Fruit fly (Drosophila melanogaster) whole organism, embryonic: ENCODE data around the gene Iris.
A peak's percentile ranks its signal among the peaks of the same experiment; 100 is the strongest.

Source experiments
- BtbVII ChIP-seq: fragments of 200-800 bp; sonication (Bioruptor generic); optimal IDR thresholded peaks from 3 replicates; lab custom pipeline; 2017; ENCODE audit warnings: missing biosample characterization, mild to moderate bottlenecking, missing genetic modification characterization
- Bteb2 ChIP-seq: fragments of 200-800 bp; sonication (Bioruptor generic); optimal IDR thresholded peaks from 2 replicates; lab custom pipeline; 2016; ENCODE audit warnings: missing biosample characterization, missing genetic modification characterization
- CG11085 ChIP-seq: fragments of 200-800 bp; sonication (Bioruptor generic); IDR thresholded peaks from 2 replicates; pipeline ENCODE4 v1.3.6; 2022; ENCODE audit warnings: missing biosample characterization, missing genetic modification characterization
- CG12219 ChIP-seq: fragments of 200-800 bp; sonication (Bioruptor generic); optimal IDR thresholded peaks from 3 replicates; lab custom pipeline; 2018; ENCODE audit warnings: missing biosample characterization, mild to moderate bottlenecking, missing genetic modification characterization
- CG12659 ChIP-seq: fragments of 200-800 bp; sonication (Bioruptor generic); optimal IDR thresholded peaks from 3 replicates; lab custom pipeline; 2017; ENCODE audit warnings: mild to moderate bottlenecking, missing biosample characterization, missing genetic modification reagents, missing genetic modification characterization
- CG13624 ChIP-seq: fragments of 200-800 bp; sonication (Bioruptor generic); optimal IDR thresholded peaks from 2 replicates; lab custom pipeline; 2016; ENCODE audit warnings: missing biosample characterization, missing genetic modification characterization
- CG14667 ChIP-seq: fragments of 200-800 bp; sonication (Bioruptor generic); IDR thresholded peaks from 2 replicates; pipeline ENCODE4 v1.3.6; 2022; ENCODE audit warnings: missing biosample characterization, missing genetic modification characterization
- CG14710 ChIP-seq: fragments of 200-800 bp; sonication (Bioruptor generic); optimal IDR thresholded peaks from 3 replicates; lab custom pipeline; 2019; ENCODE audit warnings: missing biosample characterization, mild to moderate bottlenecking, missing genetic modification characterization, moderate library complexity
- CG15696 ChIP-seq: fragments of 200-800 bp; sonication (Bioruptor generic); optimal IDR thresholded peaks from 2 replicates; lab custom pipeline; 2019; ENCODE audit warnings: missing biosample characterization, mild to moderate bottlenecking, missing genetic modification characterization, moderate library complexity
- CG17612 ChIP-seq: fragments of 200-800 bp; sonication (Bioruptor generic); IDR thresholded peaks from 2 replicates; pipeline ENCODE4 v1.3.6; 2022; ENCODE audit warnings: missing biosample characterization, missing genetic modification characterization
- CG18476 ChIP-seq: fragments of 200-800 bp; sonication (Bioruptor generic); optimal IDR thresholded peaks from 2 replicates; lab custom pipeline; 2016; ENCODE audit warnings: missing biosample characterization, mild to moderate bottlenecking, missing genetic modification characterization
- CG2202 ChIP-seq: fragments of 200-800 bp; sonication (Bioruptor generic); optimal IDR thresholded peaks from 2 replicates; lab custom pipeline; 2018; ENCODE audit warnings: missing biosample characterization, mild to moderate bottlenecking, missing genetic modification characterization
- CG4404 ChIP-seq: fragments of 200-800 bp; sonication (Bioruptor generic); IDR thresholded peaks from 2 replicates; pipeline ENCODE4 v1.3.6; 2022; ENCODE audit warnings: missing biosample characterization, missing genetic modification characterization
- CG5953 ChIP-seq: fragments of 200-800 bp; sonication (Bioruptor generic); IDR thresholded peaks from 2 replicates; pipeline ENCODE4 v1.3.6; 2022; ENCODE audit warnings: missing biosample characterization, missing genetic modification characterization
- CG6765 ChIP-seq: fragments of 200-800 bp; sonication (Bioruptor generic); optimal IDR thresholded peaks from 3 replicates; lab custom pipeline; 2017; ENCODE audit warnings: missing biosample characterization, mild to moderate bottlenecking, missing genetic modification characterization
- CG6813 ChIP-seq: fragments of 200-800 bp; sonication (Bioruptor generic); optimal IDR thresholded peaks from 2 replicates; lab custom pipeline; 2017; ENCODE audit warnings: missing biosample characterization, missing genetic modification characterization, mild to moderate bottlenecking, moderate library complexity, missing genetic modification reagents
- CG7556 ChIP-seq: fragments of 200-800 bp; sonication (Bioruptor generic); optimal IDR thresholded peaks from 2 replicates; lab custom pipeline; 2017; ENCODE audit warnings: missing biosample characterization, mild to moderate bottlenecking, missing genetic modification characterization
- CrebB ChIP-seq: fragments of 200-800 bp; sonication (Bioruptor generic); optimal IDR thresholded peaks from 3 replicates; lab custom pipeline; 2018; ENCODE audit warnings: missing biosample characterization, mild to moderate bottlenecking, missing genetic modification characterization
- D ChIP-seq, 2 experiments: fragments of 200-800 bp in 1 of 2; fragments of >200 bp in 1 of 2; sonication (Bioruptor generic) in 1 of 2; optimal IDR thresholded peaks; 2 replicates in 1 of 2; 3 replicates in 1 of 2; lab custom pipeline; 2017; ENCODE audit warnings: mild to moderate bottlenecking in 1 of 2, missing biosample characterization in 1 of 2, missing genetic modification characterization in 1 of 2, missing genetic modification reagents in 1 of 2
- Hey ChIP-seq: fragments of 200-800 bp; sonication (Bioruptor generic); optimal IDR thresholded peaks from 3 replicates; lab custom pipeline; 2018; ENCODE audit warnings: missing biosample characterization, mild to moderate bottlenecking, missing genetic modification characterization
- Hmx ChIP-seq: fragments of 200-800 bp; sonication (Bioruptor generic); optimal IDR thresholded peaks from 2 replicates; lab custom pipeline; 2016; ENCODE audit warnings: missing biosample characterization, missing genetic modification characterization
- Jarid2 ChIP-seq: fragments of 200-800 bp; sonication (Bioruptor generic); optimal IDR thresholded peaks from 3 replicates; lab custom pipeline; 2017; ENCODE audit warnings: mild to moderate bottlenecking, missing biosample characterization, missing genetic modification reagents, missing genetic modification characterization
- MTF-1 ChIP-seq: fragments of 200-800 bp; sonication (Bioruptor generic); optimal IDR thresholded peaks from 2 replicates; lab custom pipeline; 2018; ENCODE audit warnings: missing biosample characterization, mild to moderate bottlenecking, missing genetic modification characterization, borderline replicate concordance
- NC2α ChIP-seq: fragments of 200-800 bp; sonication (Bioruptor generic); optimal IDR thresholded peaks from 2 replicates; lab custom pipeline; 2016; ENCODE audit warnings: missing biosample characterization, missing genetic modification characterization
- NC2β ChIP-seq: fragments of 200-800 bp; sonication (Bioruptor generic); optimal IDR thresholded peaks from 2 replicates; lab custom pipeline; 2016; ENCODE audit warnings: missing biosample characterization, missing genetic modification characterization
- Nf-YB ChIP-seq: fragments of 200-800 bp; sonication (Bioruptor generic); optimal IDR thresholded peaks from 3 replicates; lab custom pipeline; 2019; ENCODE audit warnings: missing biosample characterization, mild to moderate bottlenecking, missing genetic modification characterization, moderate library complexity
- PHDP ChIP-seq: fragments of 200-800 bp; sonication (Bioruptor generic); optimal IDR thresholded peaks from 3 replicates; lab custom pipeline; 2018; ENCODE audit warnings: missing biosample characterization, mild to moderate bottlenecking, missing genetic modification characterization, moderate library complexity
- TFAM ChIP-seq: fragments of 200-800 bp; sonication (Bioruptor generic); optimal IDR thresholded peaks from 2 replicates; lab custom pipeline; 2017; ENCODE audit warnings: missing biosample characterization, missing genetic modification characterization, inconsistent platforms
- bab2 ChIP-seq: fragments of 200-800 bp; sonication (Bioruptor generic); optimal IDR thresholded peaks from 2 replicates; lab custom pipeline; 2016; ENCODE audit warnings: missing biosample characterization, missing genetic modification characterization
- bbx ChIP-seq: fragments of 200-800 bp; sonication (Bioruptor generic); IDR thresholded peaks from 2 replicates; pipeline ENCODE4 v1.3.6; 2022; ENCODE audit warnings: missing biosample characterization, missing genetic modification characterization; ENCODE audit not compliant: partially characterized antibody
- bowl ChIP-seq: fragments of 200-800 bp; sonication (Bioruptor generic); IDR thresholded peaks from 2 replicates; pipeline ENCODE4 v1.3.6; 2022; ENCODE audit warnings: missing biosample characterization, missing genetic modification characterization
- cad ChIP-seq: fragments of >200 bp; optimal IDR thresholded peaks from 2 replicates; lab custom pipeline; 2017; ENCODE audit warnings: missing biosample characterization, missing genetic modification characterization
- caup ChIP-seq: fragments of 200-800 bp; sonication (Bioruptor generic); optimal IDR thresholded peaks from 3 replicates; lab custom pipeline; 2017; ENCODE audit warnings: missing biosample characterization, mild to moderate bottlenecking, missing genetic modification characterization, moderate library complexity; ENCODE audit not compliant: severe bottlenecking
- croc ChIP-seq: fragments of 200-800 bp; sonication (Bioruptor generic); conservative IDR thresholded peaks from 3 replicates; pipeline ENCODE4 v1.3.6; 2022; ENCODE audit warnings: missing biosample characterization, missing genetic modification characterization
- exex ChIP-seq: fragments of 200-800 bp; sonication (Bioruptor generic); optimal IDR thresholded peaks from 4 replicates; lab custom pipeline; 2018; ENCODE audit warnings: missing biosample characterization, mild to moderate bottlenecking, missing genetic modification characterization, moderate library complexity
- fd64A ChIP-seq: fragments of 200-800 bp; sonication (Bioruptor generic); optimal IDR thresholded peaks from 3 replicates; lab custom pipeline; 2018; ENCODE audit warnings: missing biosample characterization, mild to moderate bottlenecking, missing genetic modification characterization
- hkb ChIP-seq, 2 experiments: fragments of 200-800 bp in 1 of 2; fragments of >200 bp in 1 of 2; sonication (Bioruptor generic) in 1 of 2; IDR thresholded peaks in 1 of 2; optimal IDR thresholded peaks in 1 of 2; 2 replicates each; pipeline versions ENCODE4 v1.3.6 to Lab custom; 2017 to 2022; ENCODE audit warnings: missing biosample characterization in 1 of 2, missing genetic modification characterization in 1 of 2
- kni ChIP-seq: fragments of 200-800 bp; sonication (Bioruptor generic); optimal IDR thresholded peaks from 3 replicates; lab custom pipeline; 2017; ENCODE audit warnings: mild to moderate bottlenecking, missing biosample characterization, missing genetic modification reagents, missing genetic modification characterization
- lola ChIP-seq, 3 experiments: fragments of >200 bp in 2 of 3; fragments of 200-800 bp in 1 of 3; sonication (Bioruptor generic) in 1 of 3; optimal IDR thresholded peaks; 2 replicates each; lab custom pipeline; 2017 to 2019; ENCODE audit warnings: missing biosample characterization in 3 of 3, missing genetic modification characterization in 3 of 3, mild to moderate bottlenecking in 1 of 3, moderate library complexity in 1 of 3
- lov ChIP-seq, 2 experiments: fragments of 200-800 bp in 1 of 2; fragments of >200 bp in 1 of 2; sonication (Bioruptor generic) in 1 of 2; IDR thresholded peaks in 1 of 2; optimal IDR thresholded peaks in 1 of 2; 2 replicates in 1 of 2; 3 replicates in 1 of 2; pipeline versions ENCODE4 v1.3.6 to Lab custom; 2017 to 2022; ENCODE audit warnings: missing biosample characterization in 1 of 2, missing genetic modification characterization in 1 of 2
- ranshi ChIP-seq: fragments of 200-800 bp; sonication (Bioruptor generic); IDR thresholded peaks from 2 replicates; pipeline ENCODE4 v1.3.6; 2022; ENCODE audit warnings: missing biosample characterization, missing genetic modification characterization
- sens-2 ChIP-seq: fragments of 200-800 bp; sonication (Bioruptor generic); IDR thresholded peaks from 2 replicates; pipeline ENCODE4 v1.3.6; 2022; ENCODE audit warnings: missing biosample characterization, missing genetic modification characterization
- sqz ChIP-seq: fragments of 200-800 bp; sonication (Bioruptor generic); optimal IDR thresholded peaks from 3 replicates; lab custom pipeline; 2018; ENCODE audit warnings: missing biosample characterization, mild to moderate bottlenecking, missing genetic modification characterization
- sug ChIP-seq: fragments of 200-800 bp; optimal IDR thresholded peaks from 2 replicates; lab custom pipeline; 2019; ENCODE audit warnings: missing biosample characterization, mild to moderate bottlenecking, missing genetic modification characterization, moderate library complexity
- tin ChIP-seq: fragments of 200-800 bp; sonication (Bioruptor generic); optimal IDR thresholded peaks from 3 replicates; lab custom pipeline; 2016; ENCODE audit warnings: missing biosample characterization, missing genetic modification characterization
- trem ChIP-seq: fragments of 200-800 bp; optimal IDR thresholded peaks from 3 replicates; lab custom pipeline; 2019; ENCODE audit warnings: missing biosample characterization, mild to moderate bottlenecking, missing genetic modification characterization, moderate library complexity
- tup ChIP-seq: fragments of 200-800 bp; sonication (Bioruptor generic); optimal IDR thresholded peaks from 2 replicates; lab custom pipeline; 2016; ENCODE audit warnings: missing biosample characterization, mild to moderate bottlenecking, missing genetic modification characterization, moderate library complexity

Gene Iris

DNA sequence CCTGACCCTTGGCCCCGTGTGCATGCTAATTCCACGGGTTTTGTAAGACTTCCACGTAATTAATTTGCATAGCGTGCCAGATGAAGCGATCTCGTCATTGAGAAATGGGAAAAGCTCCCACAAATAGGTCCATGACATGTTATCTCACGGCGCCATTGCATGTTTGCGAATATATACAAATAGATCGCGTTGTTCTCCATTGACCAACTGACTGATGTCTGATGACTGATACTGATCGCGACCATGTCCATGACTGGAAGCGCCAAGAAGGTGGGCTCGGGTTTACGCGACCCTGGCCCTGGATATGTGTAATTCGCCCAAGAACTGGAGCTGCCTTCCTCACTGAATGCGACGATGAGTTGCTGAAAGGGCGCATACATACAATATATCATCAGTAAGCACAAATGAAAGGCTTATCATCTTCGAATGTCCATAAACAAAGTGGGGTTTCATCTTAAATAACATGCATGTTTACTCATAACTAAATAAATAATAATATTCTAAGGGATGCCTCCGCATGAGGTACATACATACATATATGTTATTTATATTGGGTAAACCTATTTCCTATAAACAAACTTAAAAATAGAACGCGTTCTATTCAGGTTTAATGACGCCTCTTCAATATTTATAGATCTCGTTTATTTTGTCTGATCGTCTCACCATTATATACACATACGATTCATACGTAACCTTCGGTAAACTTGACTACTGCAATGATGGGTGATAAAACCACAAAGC is 10.7 kb downstream of the Iris start (continued):
- TF ChIP-seq MTF-1 (GFP tag; lab: Kevin White, UChicago) (peak; percentile 66), CG12659 (GFP tag; lab: Kevin White, UChicago) (no peak), CG15696 (tag; lab: Kevin White, UChicago) (peak; percentile 83), sqz (GFP tag; lab: Kevin White, UChicago) (no peak), Jarid2 (GFP tag; lab: Kevin White, UChicago) (peak; percentile 4), CG11085 (GFP tag; lab: Robert Waterston, UW) (no peak), tin (no peak), lola (GFP tag; optimal IDR thresholded peaks at IDR 0.05; lab: Kevin White, UChicago) (peak in 1 of 3 experiments; percentile 74), sug (tag; lab: Kevin White, UChicago) (no peak), CG17612 (GFP tag; lab: Robert Waterston, UW) (no peak), Hmx (GFP tag; lab: Kevin White, UChicago) (no peak), trem (peak; percentile 43), CG2202 (tag; lab: Kevin White, UChicago) (peak; percentile 76), Bteb2 (GFP tag; lab: Kevin White, UChicago) (no peak), CG12219 (GFP tag; lab: Kevin White, UChicago) (peak; percentile 5), CG6765 (GFP tag; lab: Kevin White, UChicago) (no peak), Hey (no peak), BtbVII (GFP tag; lab: Kevin White, UChicago) (peak; percentile 33), D (optimal IDR thresholded peaks at IDR 0.05; lab: Kevin White, UChicago) (no peak), D (GFP tag; optimal IDR thresholded peaks at IDR 0.05; lab: Kevin White, UChicago) (peak; percentile 67), Nf-YB (GFP tag; lab: Kevin White, UChicago) (peak; percentile 29), hkb (optimal IDR thresholded peaks at IDR 0.05; lab: Kevin White, UChicago) (no peak), hkb (GFP tag; IDR thresholded peaks at IDR 0.05; lab: Robert Waterston, UW) (no peak), CG14667 (GFP tag; lab: Robert Waterston, UW) (no peak), fd64A (GFP tag; lab: Kevin White, UChicago) (peak; percentile 57), sens-2 (GFP tag; lab: Robert Waterston, UW) (no peak), CG7556 (GFP tag; lab: Kevin White, UChicago) (peak; percentile 34), NC2β (GFP tag; lab: Kevin White, UChicago) (no peak), CG13624 (no peak), ranshi (no peak), cad (no peak), croc (GFP tag; lab: Robert Waterston, UW) (no peak), CrebB (tag; lab: Kevin White, UChicago) (no peak), exex (peak; percentile 14), bowl (GFP tag; lab: Robert Waterston, UW) (no peak), caup (GFP tag; lab: Kevin White, UChicago) (peak; percentile 19), CG5953 (GFP tag; lab: Robert Waterston, UW) (no peak), CG4404 (GFP tag; lab: Robert Waterston, UW) (no peak), CG6813 (peak; percentile 74), CG18476 (GFP tag; lab: Kevin White, UChicago) (peak; percentile 29), TFAM (no peak), CG14710 (tag; lab: Kevin White, UChicago) (peak; percentile 72), PHDP (tag; lab: Kevin White, UChicago) (peak; percentile 65), tup (GFP tag; lab: Kevin White, UChicago) (no peak), bab2 (GFP tag; lab: Kevin White, UChicago) (peak; percentile 67), lov (optimal IDR thresholded peaks at IDR 0.05; lab: Kevin White, UChicago) (no peak), lov (GFP tag; IDR thresholded peaks at IDR 0.05; lab: Robert Waterston, UW) (no peak), NC2α (GFP tag; lab: Kevin White, UChicago) (no peak), bbx (GFP tag; lab: Robert Waterston, UW) (no peak), kni (GFP tag; lab: Kevin White, UChicago) (peak; percentile 48)
